Worm (Caenorhabditis elegans) whole organism, dauer: Measurements from ENCODE around the gene mog-4.

Experiments used
- unc-62 ChIP-seq: sonication (generic microtip); optimal IDR thresholded peaks from 2 replicates; lab custom pipeline; 2017; ENCODE audit warnings: missing biosample characterization, missing genetic modification reagents, missing genetic modification characterization

mog-4 gene

ce11 chrII:14537728-14538127 is 23.7 kb downstream of the mog-4 start, which contains the start of the genes clec-147 and C04H5.7:
Gene clec-147 (minus strand): TSS chrII:14537828.
Gene C04H5.7 (plus strand): TSS chrII:14537946.
- TF ChIP-seq unc-62 (GFP tag; lab: Kevin White, UChicago): no peak

ce11 chrII:14534000-14534399 is 27.4 kb downstream of the mog-4 start, which contains the start of gene C04H5.1:
Gene C04H5.1 (plus strand): TSS chrII:14534300.
- no peak for TF ChIP-seq unc-62 (GFP tag; lab: Kevin White, UChicago)

- no peak for TF ChIP-seq unc-62 (GFP tag; lab: Kevin White, UChicago)
Observed at ce11 chrII:14528233-14528802, 33.1 kb downstream of the mog-4 start, which contains the start of the genes F57C2.5 and spat-1. Gene F57C2.5 (minus strand): TSS chrII:14528239. Gene spat-1 (plus strand): TSS chrII:14528752.

DNA sequence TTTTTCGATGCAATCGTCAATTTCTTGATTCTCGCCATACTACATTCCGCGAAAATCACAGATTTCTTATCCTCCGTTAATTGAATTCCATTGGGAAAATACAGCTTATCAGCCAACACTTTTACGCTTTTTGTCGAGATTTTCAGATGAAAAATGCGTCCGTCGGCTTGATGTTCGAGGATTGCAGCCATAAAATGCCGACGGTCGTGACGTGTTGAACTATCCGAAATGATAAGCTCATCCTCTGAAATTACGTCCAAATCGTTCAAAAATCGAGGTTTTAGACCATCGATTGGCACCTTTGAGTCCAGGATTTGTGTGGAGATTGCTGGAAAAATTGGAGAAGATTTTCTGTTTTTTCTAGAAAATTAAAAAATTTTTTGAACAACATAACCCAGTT is 34.3 kb downstream of the mog-4 start:
- TF ChIP-seq unc-62 (GFP tag; lab: Kevin White, UChicago): no peak

DNA sequence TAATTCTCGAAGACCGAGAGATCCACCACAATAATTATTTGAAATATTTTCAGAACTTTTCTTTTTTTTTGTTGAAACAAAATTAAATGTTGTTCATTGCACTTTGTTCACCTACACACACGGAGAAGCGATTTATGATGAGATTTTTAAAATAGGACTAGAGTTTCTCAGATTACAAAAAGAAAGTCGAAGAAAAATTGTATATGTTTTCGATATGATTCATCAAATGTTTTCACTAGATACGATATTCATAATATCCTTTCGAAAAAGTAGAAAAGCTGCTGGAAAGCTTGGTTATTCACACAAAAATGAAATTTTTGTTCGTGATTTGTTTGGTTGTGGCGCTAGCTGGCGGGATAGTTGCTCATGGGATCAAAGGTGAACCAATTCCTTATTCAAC is 36.4 kb downstream of the mog-4 start, which contains the start of gene F57C2.4:
Gene F57C2.4 (plus strand): TSS at position 301 of the 400 bp plus-strand sequence.
- TF ChIP-seq unc-62 (GFP tag; lab: Kevin White, UChicago): no peak

DNA sequence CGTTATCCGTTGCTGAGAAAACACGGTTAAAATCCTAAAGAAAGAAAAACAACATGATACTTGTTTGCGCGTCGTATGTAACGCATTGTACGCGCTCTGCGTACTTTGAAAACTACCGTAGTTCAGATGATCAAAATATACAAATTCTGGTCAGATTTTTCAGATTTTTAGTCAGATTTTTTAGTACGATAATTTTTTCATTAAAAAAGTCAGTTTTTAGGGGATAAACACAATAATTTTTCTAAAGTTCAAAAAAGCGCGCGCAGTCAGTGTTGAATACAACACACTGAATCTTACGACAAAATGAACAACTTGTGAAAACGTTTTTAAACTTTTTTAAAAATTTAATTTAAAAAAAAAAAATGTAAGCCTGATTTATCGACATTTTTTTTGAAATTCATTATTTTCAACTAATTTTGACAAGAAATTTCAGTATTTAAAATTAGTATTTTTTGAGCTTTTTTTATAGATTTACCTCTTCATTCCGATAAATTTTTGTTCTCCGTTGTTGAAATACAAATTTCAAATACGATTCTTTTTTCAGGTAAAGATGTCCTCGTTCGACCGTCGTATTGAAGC is 37.7 kb downstream of the mog-4 start, which contains the start of gene pot-2:
Gene pot-2 (plus strand): TSS at position 529 of the 579 bp plus-strand sequence.
- TF ChIP-seq unc-62 (GFP tag; lab: Kevin White, UChicago): no peak

ce11 chrII:14523070-14523572 is 38.3 kb downstream of the mog-4 start, which contains the start of gene btb-20:
Gene btb-20 (minus strand): TSS chrII:14523522.
- no peak for TF ChIP-seq unc-62 (GFP tag; lab: Kevin White, UChicago)

- no peak for TF ChIP-seq unc-62 (GFP tag; lab: Kevin White, UChicago)
Observed at ce11 chrII:14522037-14522436, 39.4 kb downstream of the mog-4 start, which contains the start of gene btb-19. Gene btb-19 (minus strand): TSS chrII:14522137.

DNA sequence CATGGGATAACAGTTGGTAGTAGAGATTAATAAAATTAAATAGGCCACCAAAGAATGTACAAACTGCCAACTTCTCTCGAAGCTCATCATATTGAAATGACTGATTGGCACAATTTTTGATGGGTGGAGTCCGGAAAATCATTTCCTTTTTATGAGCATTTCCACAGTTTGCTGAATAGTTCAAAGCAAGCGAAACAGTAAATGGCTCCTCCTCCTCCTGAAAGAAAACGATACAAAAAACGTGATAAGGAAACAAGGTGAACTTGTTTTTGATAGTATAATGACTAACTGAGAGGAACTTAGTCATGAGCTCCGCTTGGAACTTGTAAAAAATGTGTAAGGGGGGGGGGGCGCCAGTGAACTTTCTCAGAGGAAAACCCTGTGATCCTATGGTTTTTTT is 46.4 kb downstream of the mog-4 start, which contains the start of gene K10H10.9:
Gene K10H10.9 (minus strand): TSS at position 101 of the 400 bp plus-strand sequence.
- TF ChIP-seq unc-62 (GFP tag; lab: Kevin White, UChicago): no peak

DNA sequence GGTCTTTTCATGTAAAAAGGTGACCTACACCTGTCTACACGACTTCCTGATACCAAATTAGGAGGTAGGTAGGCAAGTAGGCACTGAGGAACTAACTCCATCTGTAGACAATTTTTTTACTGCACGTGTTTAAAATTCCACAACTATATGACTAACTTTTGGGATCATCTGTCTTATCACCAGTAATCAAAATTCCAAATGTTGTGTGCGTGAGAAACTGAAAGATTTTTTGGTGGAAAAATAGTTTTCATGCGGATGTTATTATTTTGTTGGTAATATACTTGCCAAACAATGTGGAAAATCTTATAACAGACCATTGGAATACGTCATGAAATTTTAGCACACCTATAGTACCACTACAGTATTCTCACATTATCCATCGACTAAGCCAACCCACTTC is 50.2 kb downstream of the mog-4 start, which contains the start of gene K10H10.13:
Gene K10H10.13 (minus strand): TSS at position 101 of the 400 bp plus-strand sequence.
- TF ChIP-seq unc-62 (GFP tag; lab: Kevin White, UChicago): no peak

ce11 chrII:14510162-14510561 is 51.2 kb downstream of the mog-4 start:
- no peak for TF ChIP-seq unc-62 (GFP tag; lab: Kevin White, UChicago)

- no peak for TF ChIP-seq unc-62 (GFP tag; lab: Kevin White, UChicago)
Observed at ce11 chrII:14507563-14507962, 53.8 kb downstream of the mog-4 start, which contains the start of the genes K10H10.7 and K10H10.10. Gene K10H10.7 (minus strand): TSS chrII:14507663. Gene K10H10.10 (plus strand): TSS chrII:14507766.

DNA sequence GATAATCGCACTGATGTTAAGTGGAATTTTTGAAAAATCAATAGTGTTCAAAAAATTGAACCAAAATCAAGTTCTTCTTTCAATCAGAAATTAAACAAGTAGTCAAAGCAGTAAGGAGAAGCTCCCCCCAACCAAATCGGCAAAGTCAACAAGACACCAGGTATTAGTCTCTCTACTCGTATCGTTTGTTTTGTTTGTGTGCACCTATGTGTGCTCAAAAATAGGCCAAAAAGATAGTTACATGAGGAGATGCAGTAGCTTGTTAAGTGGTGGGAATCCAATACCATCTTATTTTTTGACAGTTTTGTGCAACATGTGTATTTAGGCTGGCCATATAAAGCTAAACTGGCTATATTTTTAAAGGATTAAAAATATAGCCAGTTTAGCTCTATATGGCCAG is 55.2 kb downstream of the mog-4 start, which contains the start of gene K10H10.12:
Gene K10H10.12 (minus strand): TSS at position 101 of the 400 bp plus-strand sequence.
- TF ChIP-seq unc-62 (GFP tag; lab: Kevin White, UChicago): no peak

- no peak for TF ChIP-seq unc-62 (GFP tag; lab: Kevin White, UChicago)
Observed at ce11 chrII:14502997-14503396, 58.4 kb downstream of the mog-4 start, which contains the start of gene K10H10.6. Gene K10H10.6 (plus strand): TSS chrII:14503297.
